Worm (Caenorhabditis elegans) whole organism, L4 larva: Measurements from ENCODE around the gene srg-57.

Source experiments
- D1046.2 ChIP-seq: fragments of 200-800 bp; sonication (Bioruptor generic); IDR thresholded peaks from 2 replicates; pipeline ENCODE4 v1.3.6; 2022; ENCODE audit warnings: missing genetic modification characterization, missing compliant biosample characterization
- F37D6.2 ChIP-seq: sonication (generic microtip); optimal IDR thresholded peaks from 2 replicates; lab custom pipeline; 2016; ENCODE audit warnings: mild to moderate bottlenecking, missing genetic modification characterization, missing compliant biosample characterization
- F44E2.7 ChIP-seq: fragments of 200-800 bp; sonication (Bioruptor generic); IDR thresholded peaks from 2 replicates; pipeline ENCODE4 v2.1.2; 2022; ENCODE audit warnings: missing genetic modification characterization, missing compliant biosample characterization
- F49E8.2 ChIP-seq: sonication (generic microtip); optimal IDR thresholded peaks from 2 replicates; lab custom pipeline; 2016; ENCODE audit warnings: missing compliant biosample characterization, mild to moderate bottlenecking, missing genetic modification characterization, borderline replicate concordance
- Y5F2A.4 ChIP-seq: fragments of 200-800 bp; sonication (Bioruptor generic); optimal IDR thresholded peaks from 2 replicates; lab custom pipeline; 2018; ENCODE audit warnings: mild to moderate bottlenecking, missing genetic modification characterization, missing compliant biosample characterization
- ZK337.2 ChIP-seq: fragments of 200-800 bp; sonication (Bioruptor generic); IDR thresholded peaks from 2 replicates; pipeline ENCODE4 v1.3.6; 2022; ENCODE audit warnings: missing genetic modification reagents, missing genetic modification characterization, missing compliant biosample characterization
- aha-1 ChIP-seq: fragments of 150-350 bp; peaks from one replicate; lab custom pipeline; 2014; ENCODE audit warnings: missing biosample characterization, missing genetic modification characterization
- aly-2 ChIP-seq: sonication (generic microtip); optimal IDR thresholded peaks from 2 replicates; lab custom pipeline; 2018; ENCODE audit warnings: missing biosample characterization, missing genetic modification characterization
- ama-1 ChIP-seq: fragments of 150-350 bp; optimal IDR thresholded peaks from 2 replicates; lab custom pipeline; 2014; ENCODE audit warnings: inconsistent platforms, mixed read lengths
- ceh-28 ChIP-seq: fragments of 150-350 bp; optimal IDR thresholded peaks from 2 replicates; lab custom pipeline; 2014; ENCODE audit warnings: missing biosample characterization, missing genetic modification reagents, missing genetic modification characterization
- ceh-44 ChIP-seq: fragments of 200-800 bp; sonication (Bioruptor generic); IDR thresholded peaks from 2 replicates; pipeline ENCODE4 v1.3.6; 2022; ENCODE audit warnings: missing genetic modification reagents, missing genetic modification characterization, missing compliant biosample characterization
- cey-2 ChIP-seq: sonication (generic microtip); optimal IDR thresholded peaks from 3 replicates; lab custom pipeline; 2017; ENCODE audit warnings: missing genetic modification characterization, mild to moderate bottlenecking, missing compliant biosample characterization, antibody characterized with exemption, borderline replicate concordance; ENCODE audit not compliant: insufficient read depth
- daf-19 ChIP-seq: fragments of 200-800 bp; sonication (Bioruptor generic); conservative IDR thresholded peaks from 2 replicates; pipeline ENCODE4 v1.3.6; 2022; ENCODE audit warnings: missing genetic modification characterization, missing compliant biosample characterization
- dve-1 ChIP-seq: sonication (generic microtip); optimal IDR thresholded peaks from 2 replicates; lab custom pipeline; 2017; ENCODE audit warnings: antibody characterized with exemption, mild to moderate bottlenecking, missing genetic modification characterization, missing compliant biosample characterization; ENCODE audit not compliant: insufficient read depth
- hif-1 ChIP-seq, 2 experiments: sonication (generic microtip); optimal IDR thresholded peaks; 2 replicates each; lab custom pipeline; 2016 to 2017; ENCODE audit warnings: missing compliant biosample characterization in 2 of 2, missing genetic modification characterization in 2 of 2, missing genetic modification reagents in 2 of 2, missing genotype in 2 of 2, mild to moderate bottlenecking in 1 of 2
- lin-13 ChIP-seq: fragments of 150-350 bp; optimal IDR thresholded peaks from 2 replicates; lab custom pipeline; 2014; ENCODE audit warnings: missing biosample characterization, missing genetic modification reagents, missing genetic modification characterization
- lin-15B ChIP-seq: fragments of 150-350 bp; sonication (generic microtip); optimal IDR thresholded peaks from 3 replicates; lab custom pipeline; 2014; ENCODE audit warnings: missing biosample characterization, missing genetic modification characterization
- lin-29 ChIP-seq: fragments of 200-800 bp; sonication (Bioruptor generic); IDR thresholded peaks from 2 replicates; pipeline ENCODE4 v1.3.6; 2022; ENCODE audit warnings: missing genetic modification reagents, missing genetic modification characterization, missing compliant biosample characterization
- lin-38 ChIP-seq: fragments of 200-800 bp; sonication (Bioruptor generic); IDR thresholded peaks from 2 replicates; pipeline ENCODE4 v1.3.6; 2022; ENCODE audit warnings: missing genetic modification reagents, missing genetic modification characterization, missing compliant biosample characterization
- mep-1 ChIP-seq: fragments of 150-350 bp; sonication (generic microtip); optimal IDR thresholded peaks from 3 replicates; lab custom pipeline; 2014; ENCODE audit warnings: missing biosample characterization, missing genetic modification characterization
- nhr-10 ChIP-seq: fragments of 150-350 bp; optimal IDR thresholded peaks from 2 replicates; lab custom pipeline; 2014; ENCODE audit warnings: missing biosample characterization, missing genetic modification characterization
- nhr-102 ChIP-seq: sonication (generic microtip); optimal IDR thresholded peaks from 2 replicates; lab custom pipeline; 2016; ENCODE audit warnings: mild to moderate bottlenecking, missing genetic modification characterization, moderate library complexity, missing compliant biosample characterization
- nhr-11 ChIP-seq: fragments of 150-350 bp; optimal IDR thresholded peaks from 2 replicates; lab custom pipeline; 2014; ENCODE audit warnings: missing biosample characterization, missing genetic modification characterization
- nhr-111 ChIP-seq: fragments of 200-800 bp; sonication (Bioruptor generic); optimal IDR thresholded peaks from 2 replicates; lab custom pipeline; 2018; ENCODE audit warnings: mild to moderate bottlenecking, missing genetic modification characterization, missing compliant biosample characterization
- nhr-6 ChIP-seq: fragments of 150-350 bp; optimal IDR thresholded peaks from 2 replicates; lab custom pipeline; 2014; ENCODE audit warnings: missing biosample characterization, missing genetic modification characterization
- nhr-76 ChIP-seq: fragments of 150-350 bp; optimal IDR thresholded peaks from 2 replicates; lab custom pipeline; 2014; ENCODE audit warnings: missing biosample characterization, missing genetic modification characterization
- nhr-77 ChIP-seq: fragments of 150-350 bp; optimal IDR thresholded peaks from 2 replicates; lab custom pipeline; 2014; ENCODE audit warnings: missing biosample characterization, missing genetic modification characterization
- pha-4 ChIP-seq, 2 experiments: fragments of 150-350 bp in 1 of 2; fragments of 200-800 bp in 1 of 2; sonication (Bioruptor generic) in 1 of 2; IDR thresholded peaks in 1 of 2; optimal IDR thresholded peaks in 1 of 2; 2 replicates each; pipeline versions ENCODE4 v1.3.6 to Lab custom; 2014 to 2022; ENCODE audit warnings: missing genetic modification characterization in 2 of 2, missing genetic modification reagents in 2 of 2, missing biosample characterization in 1 of 2, missing compliant biosample characterization in 1 of 2
- pqm-1 ChIP-seq: sonication (generic microtip); optimal IDR thresholded peaks from 2 replicates; lab custom pipeline; 2017; ENCODE audit warnings: missing biosample characterization, missing genetic modification characterization
- set-16 ChIP-seq: fragments of 200-800 bp; sonication (Bioruptor generic); IDR thresholded peaks from 2 replicates; pipeline ENCODE4 v1.3.6; 2022; ENCODE audit warnings: missing genetic modification reagents, missing genetic modification characterization, missing compliant biosample characterization
- snpc-1.2 ChIP-seq: fragments of 200-800 bp; sonication (Bioruptor generic); IDR thresholded peaks from 2 replicates; pipeline ENCODE4 v1.3.6; 2022; ENCODE audit warnings: missing genetic modification reagents, missing genetic modification characterization, missing compliant biosample characterization
- tag-97 ChIP-seq: fragments of 200-800 bp; sonication (Bioruptor generic); IDR thresholded peaks from 2 replicates; pipeline ENCODE4 v1.3.6; 2022; ENCODE audit warnings: missing genetic modification characterization, missing compliant biosample characterization
- unc-130 ChIP-seq: sonication (generic microtip); optimal IDR thresholded peaks from 2 replicates; lab custom pipeline; 2016; ENCODE audit warnings: missing genetic modification reagents, missing genetic modification characterization, missing compliant biosample characterization
- zag-1 ChIP-seq: fragments of 150-350 bp; optimal IDR thresholded peaks from 2 replicates; lab custom pipeline; 2014; ENCODE audit warnings: missing biosample characterization, missing genetic modification characterization
- zip-11 ChIP-seq: fragments of 200-800 bp; sonication (Bioruptor generic); IDR thresholded peaks from 2 replicates; pipeline ENCODE4 v1.3.6; 2022; ENCODE audit warnings: missing genetic modification characterization, missing compliant biosample characterization
- ztf-11 ChIP-seq: fragments of 150-350 bp; optimal IDR thresholded peaks from 2 replicates; lab custom pipeline; 2014; ENCODE audit warnings: missing biosample characterization, missing genetic modification characterization

The srg-57 gene

DNA sequence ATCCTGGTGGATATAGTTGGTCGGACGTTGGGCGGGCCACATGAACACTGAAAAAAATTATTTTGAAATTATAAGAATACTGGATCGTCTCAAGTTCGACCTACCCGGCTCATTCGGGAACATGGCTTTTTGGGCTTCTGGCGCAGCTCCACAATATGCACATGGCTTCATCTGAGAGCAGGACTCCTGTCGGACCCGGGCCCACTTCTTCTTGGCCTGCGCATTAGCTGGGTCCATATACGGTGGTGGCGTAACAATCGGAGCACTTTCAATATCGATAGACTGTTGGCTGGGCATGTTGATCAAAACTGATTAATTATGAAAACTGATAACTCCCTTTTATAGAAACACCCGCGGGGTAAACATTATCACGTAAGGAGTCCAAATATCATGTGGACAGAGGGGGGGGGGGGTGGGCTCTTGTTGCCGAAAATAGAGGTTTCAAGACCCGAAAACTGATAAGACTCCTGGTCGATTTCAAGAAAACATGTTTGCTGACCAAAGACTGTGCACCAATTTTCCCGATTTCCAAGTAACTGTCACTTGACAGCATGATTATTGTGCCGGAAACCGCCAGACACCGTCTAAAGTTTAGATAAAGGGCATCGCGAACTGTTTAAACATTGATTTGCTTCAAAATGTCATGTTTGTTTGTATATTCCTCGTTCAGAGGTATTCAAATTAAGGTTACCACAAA is 3.3 kb downstream of the srg-57 start, which contains the start of gene dod-3 (continued):
- peak in 1 of 2 experiments; percentile 89 for TF ChIP-seq hif-1 (tag; optimal IDR thresholded peaks at IDR 0.05; lab: Kevin White, UChicago)
- TF ChIP-seq lin-38 (GFP tag; lab: Robert Waterston, UW), result no peak
- peak; percentile 59 for TF ChIP-seq dve-1
- TF ChIP-seq ama-1 (lab: Kevin White, UChicago), result peak; percentile 74
- TF ChIP-seq pqm-1 (tag; lab: Kevin White, UChicago), result no peak
- no peak for TF ChIP-seq F44E2.7 (GFP tag; lab: Robert Waterston, UW)
- TF ChIP-seq nhr-102, result no peak
- TF ChIP-seq pha-4 (GFP tag; IDR thresholded peaks at IDR 0.05; lab: Robert Waterston, UW), result no peak
- TF ChIP-seq pha-4 (tag; optimal IDR thresholded peaks at IDR 0.05; lab: Kevin White, UChicago), result no peak
- TF ChIP-seq nhr-77 (tag; lab: Kevin White, UChicago), result peak; percentile 32
- TF ChIP-seq mep-1 (tag; lab: Kevin White, UChicago), result no peak
- peak; percentile 2 for TF ChIP-seq nhr-10 (tag; lab: Kevin White, UChicago)
- TF ChIP-seq, all 104 proteins: peak for 11

ce11 chrV:2728236-2728635 is 6.0 kb downstream of the srg-57 start, which contains the start of gene str-33:
Gene str-33, plus strand, starts transcription at chrV:2728536.
- TF ChIP-seq nhr-76 (tag; lab: Kevin White, UChicago) (no peak), Y5F2A.4 (GFP tag; lab: Kevin White, UChicago) (no peak), nhr-111 (GFP tag; lab: Kevin White, UChicago) (no peak), ceh-44 (GFP tag; lab: Robert Waterston, UW) (no peak), nhr-6 (tag; lab: Kevin White, UChicago) (no peak), lin-29 (GFP tag; lab: Robert Waterston, UW) (no peak), zag-1 (tag; lab: Kevin White, UChicago) (no peak), daf-19 (no peak), tag-97 (GFP tag; lab: Robert Waterston, UW) (no peak), F49E8.2 (no peak), lin-13 (GFP tag; lab: Kevin White, UChicago) (no peak), snpc-1.2 (GFP tag; lab: Robert Waterston, UW) (no peak), ZK337.2 (no peak), nhr-11 (tag; lab: Kevin White, UChicago) (no peak), aly-2 (tag; lab: Kevin White, UChicago) (no peak), zip-11 (GFP tag; lab: Robert Waterston, UW) (no peak), pha-4 (GFP tag; IDR thresholded peaks at IDR 0.05; lab: Robert Waterston, UW) (no peak), pha-4 (tag; optimal IDR thresholded peaks at IDR 0.05; lab: Kevin White, UChicago) (no peak)

ce11 chrV:2727101-2727500 is 7.2 kb downstream of the srg-57 start, which contains the start of gene str-13:
Gene str-13, minus strand, starts transcription at chrV:2727201.
- TF ChIP-seq cey-2, result no peak
- TF ChIP-seq lin-15B (tag; lab: Kevin White, UChicago), result no peak
- no peak for TF ChIP-seq F37D6.2 (tag; lab: Kevin White, UChicago)
- TF ChIP-seq F49E8.2, result no peak
- no peak for TF ChIP-seq ztf-11 (tag; lab: Kevin White, UChicago)
- no peak for TF ChIP-seq set-16 (GFP tag; lab: Robert Waterston, UW)
- TF ChIP-seq unc-130 (GFP tag; lab: Kevin White, UChicago), result no peak
- no peak for TF ChIP-seq ceh-28 (tag; lab: Kevin White, UChicago)
- no peak for TF ChIP-seq D1046.2 (GFP tag; lab: Robert Waterston, UW)

DNA sequence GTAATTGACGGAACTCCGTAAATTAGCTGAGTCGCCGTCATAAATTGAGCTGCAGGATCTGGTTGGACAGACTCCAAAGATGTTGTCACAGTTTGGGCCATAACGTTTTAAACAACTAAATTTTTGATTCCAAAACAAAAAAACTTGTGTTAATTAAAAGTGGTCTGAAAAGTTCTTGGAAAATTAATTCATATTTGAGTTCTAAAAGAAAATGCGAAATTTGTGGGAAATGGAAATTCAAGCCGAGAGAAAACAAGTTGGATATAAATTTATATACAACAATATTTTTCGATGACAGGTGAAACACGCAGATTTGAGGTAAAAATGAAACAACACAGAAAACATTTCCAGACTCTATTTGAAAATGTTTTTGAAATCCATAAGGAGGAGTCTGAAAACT is 9.0 kb downstream of the srg-57 start, which contains the start of gene srg-59:
Gene srg-59 (minus strand): TSS at position 101 of the 400 bp plus-strand sequence.
- TF ChIP-seq tag-97 (GFP tag; lab: Robert Waterston, UW) (no peak), aha-1 (tag; lab: Kevin White, UChicago) (peak; percentile 81)
